Fruit fly (Drosophila melanogaster): ENCODE measurements around the gene CG31219.

DNA sequence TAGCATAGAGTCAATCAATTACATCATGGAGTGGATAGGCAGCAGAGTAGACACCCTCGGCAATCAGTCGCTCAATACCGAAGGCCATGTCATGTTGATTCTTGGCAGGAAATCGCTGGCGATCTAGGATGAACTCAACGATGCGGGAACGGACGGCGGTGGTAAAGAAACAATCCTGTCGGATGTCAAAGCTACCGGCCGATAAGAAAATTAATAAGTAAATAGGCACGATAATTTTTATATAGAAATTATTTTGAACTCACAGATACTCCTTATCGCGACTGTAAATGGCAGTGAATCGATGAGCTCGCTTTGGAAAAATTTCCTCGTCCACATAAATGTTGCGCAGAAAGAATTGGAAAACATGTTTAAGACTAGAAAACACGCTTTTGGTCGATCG lies 12.8 kb upstream of the CG31219 start:
- TF ChIP-seq usp (GFP tag; optimal IDR thresholded peaks at IDR 0.05) (no peak), pan (optimal IDR thresholded peaks at IDR 0.05) (no peak)

Data from whole organism, wandering third instar larva.